Fruit fly (Drosophila melanogaster) whole organism, prepupa: Measurements from ENCODE around the gene CG2685.
A peak's percentile ranks its signal among the peaks of the same experiment; 100 is the strongest.

Source experiments
- CG10631 ChIP-seq: fragments of 200-800 bp; sonication (Bioruptor generic); optimal IDR thresholded peaks from 2 replicates; lab custom pipeline; 2016; ENCODE audit warnings: missing biosample characterization, missing genetic modification characterization
- CG10669 ChIP-seq: fragments of 200-800 bp; sonication (Bioruptor generic); optimal IDR thresholded peaks from 3 replicates; lab custom pipeline; 2018; ENCODE audit warnings: missing biosample characterization, mild to moderate bottlenecking, missing genetic modification characterization, moderate library complexity
- CG11294 ChIP-seq: fragments of 200-800 bp; sonication (Bioruptor generic); IDR thresholded peaks from 2 replicates; pipeline ENCODE4 v1.3.6; 2022; ENCODE audit warnings: missing biosample characterization, missing genetic modification characterization
- CG11762 ChIP-seq: fragments of 200-800 bp; sonication (Bioruptor generic); optimal IDR thresholded peaks from 3 replicates; lab custom pipeline; 2016; ENCODE audit warnings: missing biosample characterization, missing genetic modification characterization; ENCODE audit not compliant: insufficient read depth
- CG11902 ChIP-seq: fragments of 200-800 bp; sonication (Bioruptor generic); optimal IDR thresholded peaks from 3 replicates; lab custom pipeline; 2016; ENCODE audit warnings: missing biosample characterization, missing genetic modification characterization
- CG15336 ChIP-seq: fragments of 200-800 bp; sonication (Bioruptor generic); IDR thresholded peaks from 2 replicates; pipeline ENCODE4 v1.3.6; 2022; ENCODE audit warnings: missing biosample characterization, missing genetic modification characterization
- CG1621 ChIP-seq: fragments of 200-800 bp; sonication (Bioruptor generic); optimal IDR thresholded peaks from 3 replicates; lab custom pipeline; 2018; ENCODE audit warnings: missing biosample characterization, mild to moderate bottlenecking, missing genetic modification characterization
- CG16779 ChIP-seq: fragments of 200-800 bp; sonication (Bioruptor generic); optimal IDR thresholded peaks from 3 replicates; lab custom pipeline; 2017; ENCODE audit warnings: missing biosample characterization, mild to moderate bottlenecking, missing genetic modification characterization
- CG31627 ChIP-seq: fragments of 200-800 bp; sonication (Bioruptor generic); optimal IDR thresholded peaks from 3 replicates; lab custom pipeline; 2016; ENCODE audit warnings: missing biosample characterization, missing genetic modification characterization
- CG32006 ChIP-seq: fragments of 200-800 bp; sonication (Bioruptor generic); optimal IDR thresholded peaks from 3 replicates; lab custom pipeline; 2017; ENCODE audit warnings: missing biosample characterization, mild to moderate bottlenecking, missing genetic modification characterization
- CG34406 ChIP-seq: fragments of 200-800 bp; sonication (Bioruptor generic); optimal IDR thresholded peaks from 3 replicates; lab custom pipeline; 2016; ENCODE audit warnings: missing biosample characterization, missing genetic modification characterization
- CG3919 ChIP-seq: fragments of 200-800 bp; sonication (Bioruptor generic); optimal IDR thresholded peaks from 3 replicates; lab custom pipeline; 2016; ENCODE audit warnings: missing biosample characterization, missing genetic modification characterization
- CG4318 ChIP-seq: fragments of 200-800 bp; sonication (Bioruptor generic); optimal IDR thresholded peaks from 3 replicates; lab custom pipeline; 2017; ENCODE audit warnings: missing biosample characterization, mild to moderate bottlenecking, missing genetic modification characterization
- CG6163 ChIP-seq: fragments of 200-800 bp; sonication (Bioruptor generic); IDR thresholded peaks from 3 replicates; pipeline ENCODE4 v1.3.6; 2022; ENCODE audit warnings: missing biosample characterization, missing genetic modification characterization
- CG6276 ChIP-seq: fragments of 200-800 bp; sonication (Bioruptor generic); optimal IDR thresholded peaks from 2 replicates; lab custom pipeline; 2017; ENCODE audit warnings: missing biosample characterization, mild to moderate bottlenecking, missing genetic modification characterization
- CG6792 ChIP-seq: fragments of 200-800 bp; sonication (Bioruptor generic); optimal IDR thresholded peaks from 3 replicates; lab custom pipeline; 2016; ENCODE audit warnings: missing biosample characterization, missing genetic modification characterization
- CG6808 ChIP-seq: fragments of 200-800 bp; sonication (Bioruptor generic); optimal IDR thresholded peaks from 3 replicates; lab custom pipeline; 2017; ENCODE audit warnings: missing biosample characterization, missing genetic modification characterization, mild to moderate bottlenecking, moderate library complexity, missing genetic modification reagents
- CG6854 ChIP-seq: fragments of 200-800 bp; sonication (Bioruptor generic); optimal IDR thresholded peaks from 2 replicates; lab custom pipeline; 2017; ENCODE audit warnings: missing biosample characterization, mild to moderate bottlenecking, missing genetic modification characterization
- CG7368 ChIP-seq: fragments of 200-800 bp; sonication (Bioruptor generic); optimal IDR thresholded peaks from 3 replicates; lab custom pipeline; 2016; ENCODE audit warnings: missing biosample characterization, missing genetic modification characterization
- CG8119 ChIP-seq: fragments of 200-800 bp; sonication (Bioruptor generic); IDR thresholded peaks from 3 replicates; pipeline ENCODE4 v1.3.6; 2022; ENCODE audit warnings: missing biosample characterization, missing genetic modification characterization
- CG8319 ChIP-seq: fragments of 200-800 bp; sonication (Bioruptor generic); optimal IDR thresholded peaks from 3 replicates; lab custom pipeline; 2016; ENCODE audit warnings: missing biosample characterization, missing genetic modification characterization
- CG9139 ChIP-seq: fragments of 200-800 bp; sonication (Bioruptor generic); optimal IDR thresholded peaks from 3 replicates; lab custom pipeline; 2017; ENCODE audit warnings: missing biosample characterization, mild to moderate bottlenecking, missing genetic modification characterization
- Eip75B ChIP-seq: fragments of 200-800 bp; sonication (Bioruptor generic); optimal IDR thresholded peaks from 3 replicates; lab custom pipeline; 2016; ENCODE audit warnings: missing biosample characterization, missing genetic modification characterization
- Eip93F ChIP-seq: fragments of 200-800 bp; sonication (Bioruptor generic); optimal IDR thresholded peaks from 2 replicates; lab custom pipeline; 2016; ENCODE audit warnings: missing biosample characterization, mild to moderate bottlenecking, missing genetic modification characterization
- Ets96B ChIP-seq: fragments of 200-800 bp; optimal IDR thresholded peaks from 2 replicates; lab custom pipeline; 2019; ENCODE audit warnings: missing biosample characterization, mild to moderate bottlenecking, missing genetic modification characterization, moderate library complexity
- Hr38 ChIP-seq: sonication (Bioruptor generic); optimal IDR thresholded peaks from 2 replicates; lab custom pipeline; 2016; ENCODE audit warnings: missing biosample characterization, missing genetic modification characterization
- Lpt ChIP-seq: fragments of 200-800 bp; sonication (Bioruptor generic); optimal IDR thresholded peaks from 3 replicates; lab custom pipeline; 2016; ENCODE audit warnings: missing biosample characterization, missing genetic modification characterization
- Met ChIP-seq: fragments of 200-800 bp; sonication (Bioruptor generic); optimal IDR thresholded peaks from 3 replicates; lab custom pipeline; 2016; ENCODE audit warnings: missing biosample characterization, missing genetic modification characterization
- OdsH ChIP-seq: fragments of 200-800 bp; sonication (Bioruptor generic); optimal IDR thresholded peaks from 3 replicates; lab custom pipeline; 2016; ENCODE audit warnings: missing biosample characterization, missing genetic modification characterization
- Smox ChIP-seq: fragments of 200-800 bp; sonication (Bioruptor generic); optimal IDR thresholded peaks from 3 replicates; lab custom pipeline; 2016; ENCODE audit warnings: missing biosample characterization, missing genetic modification characterization
- Sox102F ChIP-seq: fragments of 200-800 bp; sonication (Bioruptor generic); optimal IDR thresholded peaks from 2 replicates; lab custom pipeline; 2016; ENCODE audit warnings: missing biosample characterization, mild to moderate bottlenecking, missing genetic modification characterization
- Sox14 ChIP-seq: fragments of 200-800 bp; sonication (Bioruptor generic); optimal IDR thresholded peaks from 3 replicates; lab custom pipeline; 2016; ENCODE audit warnings: missing biosample characterization, missing genetic modification characterization
- Sox15 ChIP-seq: fragments of 200-800 bp; sonication (Bioruptor generic); optimal IDR thresholded peaks from 3 replicates; lab custom pipeline; 2016; ENCODE audit warnings: missing biosample characterization, missing genetic modification characterization
- achi ChIP-seq: fragments of 200-800 bp; sonication (Bioruptor generic); optimal IDR thresholded peaks from 3 replicates; lab custom pipeline; 2016; ENCODE audit warnings: missing biosample characterization, missing genetic modification characterization
- acj6 ChIP-seq: fragments of 200-800 bp; sonication (Bioruptor generic); optimal IDR thresholded peaks from 3 replicates; lab custom pipeline; 2016; ENCODE audit warnings: missing biosample characterization, missing genetic modification characterization
- cyc ChIP-seq: fragments of 200-800 bp; sonication (Bioruptor generic); optimal IDR thresholded peaks from 3 replicates; lab custom pipeline; 2016; ENCODE audit warnings: missing biosample characterization, missing genetic modification characterization
- dac ChIP-seq: fragments of 200-800 bp; sonication (Bioruptor generic); optimal IDR thresholded peaks from 2 replicates; lab custom pipeline; 2017; ENCODE audit warnings: missing biosample characterization, mild to moderate bottlenecking, missing genetic modification characterization
- dsx ChIP-seq: fragments of 200-800 bp; optimal IDR thresholded peaks from 3 replicates; lab custom pipeline; 2019; ENCODE audit warnings: missing biosample characterization, mild to moderate bottlenecking, missing genetic modification characterization, moderate library complexity; ENCODE audit not compliant: poor library complexity, severe bottlenecking
- esn ChIP-seq: fragments of 200-800 bp; sonication (Bioruptor generic); optimal IDR thresholded peaks from 2 replicates; lab custom pipeline; 2016; ENCODE audit warnings: missing biosample characterization, mild to moderate bottlenecking, missing genetic modification characterization, moderate library complexity
- fd85E ChIP-seq: fragments of 200-800 bp; sonication (Bioruptor generic); optimal IDR thresholded peaks from 3 replicates; lab custom pipeline; 2016; ENCODE audit warnings: missing biosample characterization, missing genetic modification characterization
- fkh ChIP-seq: fragments of 200-800 bp; sonication (Bioruptor generic); optimal IDR thresholded peaks from 3 replicates; lab custom pipeline; 2017; ENCODE audit warnings: missing biosample characterization, mild to moderate bottlenecking, missing genetic modification characterization, moderate library complexity
- lz ChIP-seq: fragments of 200-800 bp; sonication (Bioruptor generic); optimal IDR thresholded peaks from 3 replicates; lab custom pipeline; 2016; ENCODE audit warnings: missing biosample characterization, missing genetic modification characterization
- pdm3 ChIP-seq: fragments of 200-800 bp; sonication (Bioruptor generic); optimal IDR thresholded peaks from 3 replicates; lab custom pipeline; 2016; ENCODE audit warnings: missing biosample characterization, missing genetic modification characterization
- salr ChIP-seq, 2 experiments: fragments of 200-800 bp; sonication (Bioruptor generic); optimal IDR thresholded peaks; 3 replicates each; lab custom pipeline; 2016 to 2018; ENCODE audit warnings: missing biosample characterization in 2 of 2, missing genetic modification characterization in 2 of 2, mild to moderate bottlenecking in 1 of 2
- ss ChIP-seq, 2 experiments: fragments of 200-800 bp; sonication (Bioruptor generic); optimal IDR thresholded peaks; 2 replicates in 1 of 2; 3 replicates in 1 of 2; lab custom pipeline; 2017 to 2018; ENCODE audit warnings: mild to moderate bottlenecking in 2 of 2, missing biosample characterization in 2 of 2, missing genetic modification characterization in 2 of 2, moderate library complexity in 1 of 2
- topi ChIP-seq: fragments of 200-800 bp; sonication (Bioruptor generic); optimal IDR thresholded peaks from 3 replicates; lab custom pipeline; 2016; ENCODE audit warnings: missing biosample characterization, missing genetic modification characterization
- vri ChIP-seq: fragments of 200-800 bp; sonication (Bioruptor generic); optimal IDR thresholded peaks from 3 replicates; lab custom pipeline; 2016; ENCODE audit warnings: missing biosample characterization, mild to moderate bottlenecking, missing genetic modification characterization

Gene CG2685

dm6 chrX:2744042-2744441 is 30.3 kb upstream of the CG2685 start, which contains the start of gene Syx4 (continued):
- TF ChIP-seq CG6808 (peak; percentile 74), esn (GFP tag; lab: Kevin White, UChicago) (peak; percentile 91), fkh (GFP tag; lab: Kevin White, UChicago) (peak; percentile 52), CG9139 (GFP tag; lab: Kevin White, UChicago) (peak; percentile 75), CG4318 (peak; percentile 83), dsx (GFP tag; lab: Kevin White, UChicago) (peak; percentile 80), CG6163 (GFP tag; lab: Robert Waterston, UW) (peak; percentile 95), CG15336 (GFP tag; lab: Robert Waterston, UW) (peak; percentile 96), CG3919 (GFP tag; lab: Kevin White, UChicago) (peak; percentile 91), ss (GFP tag; optimal IDR thresholded peaks at IDR 0.05; lab: Kevin White, UChicago) (peak; percentile 67 to 83), CG10631 (peak; percentile 87), Eip75B (GFP tag; lab: Kevin White, UChicago) (peak; percentile 85), Lpt (GFP tag; lab: Kevin White, UChicago) (peak; percentile 85), Eip93F (GFP tag; lab: Kevin White, UChicago) (peak; percentile 58), CG8319 (GFP tag; lab: Kevin White, UChicago) (peak; percentile 79), achi (GFP tag; lab: Kevin White, UChicago) (peak; percentile 91), CG7368 (GFP tag; lab: Kevin White, UChicago) (peak; percentile 91), OdsH (peak; percentile 92), CG32006 (GFP tag; lab: Kevin White, UChicago) (peak; percentile 92), Hr38 (no peak), CG11762 (GFP tag; lab: Kevin White, UChicago) (peak; percentile 88), cyc (GFP tag; lab: Kevin White, UChicago) (peak; percentile 88), Sox15 (GFP tag; lab: Kevin White, UChicago) (peak; percentile 87), CG11902 (GFP tag; lab: Kevin White, UChicago) (peak; percentile 81), CG6276 (GFP tag; lab: Kevin White, UChicago) (peak; percentile 93), CG10669 (GFP tag; lab: Kevin White, UChicago) (peak; percentile 90), CG11294 (GFP tag; lab: Robert Waterston, UW) (peak; percentile 92), CG34406 (peak; percentile 91), acj6 (GFP tag; lab: Kevin White, UChicago) (peak; percentile 91), vri (GFP tag; lab: Kevin White, UChicago) (peak; percentile 80), CG6792 (GFP tag; lab: Kevin White, UChicago) (peak; percentile 92), CG31627 (peak; percentile 87), salr (GFP tag; optimal IDR thresholded peaks at IDR 0.05; lab: Kevin White, UChicago) (peak; percentile 77 to 84), CG8119 (GFP tag; lab: Robert Waterston, UW) (peak; percentile 93), Ets96B (tag; lab: Kevin White, UChicago) (peak; percentile 90), Sox102F (GFP tag; lab: Kevin White, UChicago) (peak; percentile 88)

- TF ChIP-seq CG34406 (no peak), vri (GFP tag; lab: Kevin White, UChicago) (no peak), esn (GFP tag; lab: Kevin White, UChicago) (no peak), CG6808 (no peak), dac (no peak)
Measured at dm6 chrX:2743601-2744000, 29.8 kb upstream of the CG2685 start.

- TF ChIP-seq dsx (GFP tag; lab: Kevin White, UChicago) (no peak), Sox15 (GFP tag; lab: Kevin White, UChicago) (peak; percentile 12), CG6792 (GFP tag; lab: Kevin White, UChicago) (peak; percentile 6), CG3919 (GFP tag; lab: Kevin White, UChicago) (peak; percentile 16), acj6 (GFP tag; lab: Kevin White, UChicago) (peak; percentile 43), cyc (GFP tag; lab: Kevin White, UChicago) (peak; percentile 26), Met (GFP tag; lab: Kevin White, UChicago) (peak; percentile 34), salr (GFP tag; optimal IDR thresholded peaks at IDR 0.05; lab: Kevin White, UChicago) (no peak), CG16779 (tag; lab: Kevin White, UChicago) (no peak), CG1621 (tag; lab: Kevin White, UChicago) (no peak), fd85E (GFP tag; lab: Kevin White, UChicago) (no peak), topi (GFP tag; lab: Kevin White, UChicago) (peak; percentile 31), OdsH (peak; percentile 37), CG6854 (no peak), Sox14 (GFP tag; lab: Kevin White, UChicago) (peak; percentile 24), pdm3 (GFP tag; lab: Kevin White, UChicago) (peak; percentile 46), lz (GFP tag; lab: Kevin White, UChicago) (peak; percentile 45), CG34406 (peak; percentile 28), esn (GFP tag; lab: Kevin White, UChicago) (peak; percentile 54), dac (no peak), Smox (GFP tag; lab: Kevin White, UChicago) (peak; percentile 5)
Measured at dm6 chrX:2743020-2743419, 29.3 kb upstream of the CG2685 start.
